Worm (Caenorhabditis elegans) whole organism, early embryonic: ENCODE results near the gene mif-4.

Experiments
- F13C5.2 ChIP-seq: sonication (generic microtip); optimal IDR thresholded peaks from 2 replicates; lab custom pipeline; 2017; ENCODE audit warnings: mild to moderate bottlenecking, missing genetic modification characterization, inconsistent platforms, missing compliant biosample characterization
- ama-1 ChIP-seq: fragments of 150-350 bp; optimal IDR thresholded peaks from 2 replicates; lab custom pipeline; 2014
- ets-7 ChIP-seq: sonication (generic microtip); optimal IDR thresholded peaks from 2 replicates; lab custom pipeline; 2016; ENCODE audit warnings: missing genotype, missing genetic modification characterization, missing compliant biosample characterization
- hnd-1 ChIP-seq: sonication (generic microtip); optimal IDR thresholded peaks from 2 replicates; lab custom pipeline; 2016; ENCODE audit warnings: missing genetic modification characterization, missing compliant biosample characterization
- tra-4 ChIP-seq: sonication (generic microtip); optimal IDR thresholded peaks from 2 replicates; lab custom pipeline; 2017; ENCODE audit warnings: missing genetic modification characterization, missing compliant biosample characterization

DNA sequence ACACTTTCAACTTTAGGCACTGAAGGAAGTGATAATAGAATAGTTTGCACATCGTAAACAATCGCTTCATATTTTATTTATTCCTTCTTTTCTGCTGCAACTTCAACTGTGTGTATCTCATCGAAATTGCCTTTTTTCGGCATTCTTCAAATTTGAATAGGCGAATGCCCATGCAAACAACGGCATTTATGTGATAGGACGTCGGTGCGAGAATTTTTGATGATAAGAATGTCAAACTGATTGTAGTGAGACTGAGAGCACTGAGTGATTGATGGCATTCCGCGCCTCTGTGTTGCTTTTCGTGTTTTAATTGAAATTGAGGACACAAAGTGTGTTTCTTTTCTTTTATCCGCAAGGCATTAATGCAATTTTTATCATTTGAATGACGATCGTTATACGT lies 5.0 kb downstream of the mif-4 start:
- TF ChIP-seq hnd-1 (tag; lab: Kevin White, UChicago), result no peak
- TF ChIP-seq ama-1 (lab: Kevin White, UChicago), result no peak
- no peak for TF ChIP-seq ets-7 (tag; lab: Kevin White, UChicago)
- TF ChIP-seq tra-4 (tag; lab: Kevin White, UChicago), result no peak
- TF ChIP-seq F13C5.2 (tag; lab: Kevin White, UChicago), result no peak
